Worm (Caenorhabditis elegans): ENCODE data around the gene ZK1236.9.
A peak's percentile ranks its signal among the peaks of the same experiment; 100 is the strongest.

Gene ZK1236.9

DNA sequence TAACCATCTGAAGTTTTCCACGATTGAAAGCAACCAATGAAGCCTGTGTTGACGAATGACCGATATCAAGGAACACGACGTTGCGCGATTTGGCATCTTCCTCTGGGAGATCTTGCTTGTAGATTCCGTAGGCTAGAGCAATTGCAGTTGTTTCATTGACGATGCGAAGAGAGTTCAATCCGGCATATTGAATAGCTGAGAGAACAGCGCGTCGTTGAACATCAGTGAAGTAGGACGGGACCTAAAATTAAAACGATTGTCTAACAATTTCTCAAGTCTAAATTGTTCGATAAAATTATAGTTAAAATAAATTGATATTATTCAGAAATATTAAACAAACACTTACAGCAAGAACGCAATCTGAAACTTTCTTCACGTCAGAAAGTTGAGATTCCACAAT is 11.1 kb upstream of the ZK1236.9 start:
- TF ChIP-seq W03F9.2 (tag; optimal IDR thresholded peaks at IDR 0.05) (no peak), dao-5 (tag; optimal IDR thresholded peaks at IDR 0.05) (no peak), him-1 (tag; optimal IDR thresholded peaks at IDR 0.05) (no peak)

DNA sequence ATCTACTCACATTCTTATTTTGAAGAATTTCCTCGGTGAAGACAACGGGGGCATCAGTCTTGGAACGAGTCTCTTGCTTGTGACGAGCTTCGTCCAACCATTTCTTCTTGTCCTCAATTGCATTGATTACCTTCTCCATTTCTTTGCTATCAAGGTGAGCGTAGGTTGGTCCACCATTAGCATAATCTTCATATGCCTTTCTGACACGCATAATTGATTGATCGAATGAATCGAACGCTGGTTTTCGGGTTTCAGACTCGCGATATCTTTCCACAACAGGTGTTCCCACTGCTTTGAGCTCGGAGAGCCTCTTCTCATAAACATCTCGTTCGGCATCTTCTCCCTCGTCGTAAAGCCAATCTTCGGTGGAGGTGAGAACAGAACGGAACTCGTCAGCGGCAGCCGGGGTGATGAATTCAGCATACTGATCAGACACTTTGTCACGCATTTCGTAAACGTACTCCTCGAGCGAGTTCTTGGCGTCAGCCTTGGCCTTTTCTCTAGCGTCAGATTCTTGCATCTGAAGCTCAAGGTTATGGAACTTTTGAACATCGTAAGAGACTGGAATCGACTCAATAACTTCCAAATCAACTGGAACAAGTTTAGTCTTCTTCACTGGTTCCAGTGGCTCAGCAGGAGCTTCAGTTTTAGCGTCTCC is 9.6 kb upstream of the ZK1236.9 start:
- TF ChIP-seq W03F9.2 (tag; optimal IDR thresholded peaks at IDR 0.05) (no peak), him-1 (tag; optimal IDR thresholded peaks at IDR 0.05) (no peak), dao-5 (tag; optimal IDR thresholded peaks at IDR 0.05) (no peak)

DNA sequence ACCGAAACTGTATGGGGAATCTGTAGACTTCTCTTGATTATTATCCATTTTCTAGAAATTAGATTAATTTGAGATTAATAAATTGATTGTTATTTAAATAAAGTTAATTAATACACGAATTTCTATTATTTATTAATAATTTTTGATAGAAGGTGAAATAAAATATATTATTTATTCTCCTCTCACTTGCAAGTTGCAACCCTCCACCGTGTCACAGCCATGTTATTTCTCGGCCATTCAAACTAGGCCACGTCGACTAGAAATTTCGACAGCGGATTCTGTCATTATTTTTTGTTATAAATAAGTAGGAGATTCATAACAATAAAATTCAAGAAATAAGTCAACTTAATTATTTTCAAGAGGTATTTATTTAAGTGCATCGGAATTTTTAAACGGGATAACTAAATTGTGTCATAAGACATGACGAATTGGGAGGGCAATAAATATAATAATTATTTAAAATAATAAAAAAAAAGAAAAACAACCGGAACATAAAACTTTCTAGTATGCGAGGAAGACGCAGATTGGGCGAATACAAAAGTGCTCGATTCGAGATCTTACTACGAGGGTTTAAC is 8.7 kb upstream of the ZK1236.9 start, which contains the start of gene ufbp-1:
Gene ufbp-1 (minus strand): TSS at position 51 of the 575 bp plus-strand sequence.
- TF ChIP-seq W03F9.2 (tag; optimal IDR thresholded peaks at IDR 0.05) (peak; percentile 91), him-1 (tag; optimal IDR thresholded peaks at IDR 0.05) (no peak)

DNA sequence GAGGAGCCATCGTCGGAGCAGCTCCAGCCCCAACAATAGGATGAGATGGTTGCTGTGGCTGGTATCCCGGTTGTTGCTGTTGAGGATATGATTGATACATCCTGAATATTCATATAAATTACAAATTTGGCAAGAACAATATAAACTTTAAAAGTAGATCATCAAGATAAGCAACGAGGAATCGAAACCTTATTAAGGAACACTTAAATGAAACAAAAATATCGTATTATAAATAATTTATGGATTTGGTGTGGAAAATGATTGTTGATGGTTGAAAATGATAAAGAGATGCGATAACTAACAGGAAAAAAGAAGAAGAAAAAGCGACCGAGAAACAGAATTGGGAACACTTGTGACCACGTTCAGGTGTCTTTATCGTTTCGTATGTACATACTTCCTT is 4.3 kb upstream of the ZK1236.9 start, which contains the start of gene pqn-96:
Gene pqn-96 (minus strand): TSS at position 101 of the 400 bp plus-strand sequence.
- TF ChIP-seq him-1 (tag; optimal IDR thresholded peaks at IDR 0.05), result no peak
- no peak for TF ChIP-seq W03F9.2 (tag; optimal IDR thresholded peaks at IDR 0.05)
- no peak for TF ChIP-seq dao-5 (tag; optimal IDR thresholded peaks at IDR 0.05)

DNA sequence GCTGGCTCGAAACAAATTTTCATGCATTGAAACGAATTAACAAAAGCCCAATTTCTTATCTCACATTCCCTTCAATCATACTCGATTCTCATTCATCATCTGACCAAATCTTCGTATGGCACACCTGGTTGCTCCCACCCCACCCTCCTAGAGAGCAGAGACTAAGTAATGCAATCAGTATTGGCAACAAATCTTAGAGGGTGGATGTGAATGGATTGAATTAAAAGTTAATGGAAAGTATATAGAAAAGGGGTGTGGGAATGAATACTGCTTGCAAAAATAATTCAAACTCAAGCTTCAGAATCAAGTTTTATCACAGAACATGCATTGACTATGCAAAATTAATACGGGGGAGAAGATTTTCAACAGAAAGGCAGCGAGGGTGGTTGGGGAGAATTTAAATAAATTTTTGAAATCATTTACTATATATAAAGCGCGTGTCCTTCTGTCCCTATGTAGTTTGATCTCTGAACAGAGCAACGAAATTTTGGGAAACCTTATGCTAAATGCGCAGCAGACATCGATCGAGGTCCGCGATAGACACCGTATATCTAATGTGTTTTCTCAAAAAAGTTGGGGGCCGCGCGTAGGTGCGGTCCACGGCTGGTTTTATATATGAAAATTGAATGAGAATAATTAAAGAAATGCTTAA is 2.9 kb upstream of the ZK1236.9 start:
- no peak for TF ChIP-seq him-1 (tag; optimal IDR thresholded peaks at IDR 0.05)
- no peak for TF ChIP-seq W03F9.2 (tag; optimal IDR thresholded peaks at IDR 0.05)
- no peak for TF ChIP-seq dao-5 (tag; optimal IDR thresholded peaks at IDR 0.05)

DNA sequence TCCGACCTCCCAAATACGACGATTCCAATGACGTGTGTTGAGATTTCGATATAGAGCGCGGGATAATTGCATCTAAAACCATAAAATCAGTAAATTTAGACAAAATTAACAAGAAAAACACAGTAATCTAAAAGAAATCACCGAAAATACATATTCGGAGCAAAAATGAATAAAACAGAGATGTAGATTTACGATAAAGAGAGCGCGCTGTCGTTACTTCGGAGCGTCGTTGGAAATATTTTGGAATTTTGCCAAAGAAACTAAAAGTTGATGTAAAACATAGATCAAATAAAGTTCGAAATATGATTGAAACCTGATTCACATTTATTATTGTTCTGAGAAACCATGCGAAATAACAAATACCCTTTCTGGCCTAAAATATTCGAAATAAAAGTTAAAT is 2.8 kb downstream of the ZK1236.9 start, which contains the start of gene ZK1236.5:
Gene ZK1236.5 (minus strand): TSS at position 72 of the 400 bp plus-strand sequence.
- TF ChIP-seq dao-5 (tag; optimal IDR thresholded peaks at IDR 0.05), result no peak
- no peak for TF ChIP-seq W03F9.2 (tag; optimal IDR thresholded peaks at IDR 0.05)
- no peak for TF ChIP-seq him-1 (tag; optimal IDR thresholded peaks at IDR 0.05)

DNA sequence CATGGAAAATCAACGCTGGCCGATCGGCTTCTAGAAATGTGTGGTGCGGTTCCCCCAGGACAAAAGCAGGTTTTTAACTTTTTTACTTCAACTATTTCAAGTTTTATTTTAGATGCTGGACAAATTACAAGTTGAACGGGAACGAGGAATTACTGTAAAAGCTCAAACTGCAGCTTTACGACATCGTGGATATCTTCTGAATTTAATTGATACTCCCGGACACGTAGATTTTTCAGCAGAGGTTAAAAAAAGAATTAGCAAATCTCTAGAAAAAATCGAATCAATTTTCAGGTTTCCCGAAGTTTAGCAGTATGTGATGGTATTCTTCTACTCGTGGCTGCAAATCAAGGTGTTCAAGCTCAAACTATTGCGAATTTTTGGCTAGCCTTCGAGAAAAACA is 5.5 kb downstream of the ZK1236.9 start:
- no peak for TF ChIP-seq W03F9.2 (tag; optimal IDR thresholded peaks at IDR 0.05)
- no peak for TF ChIP-seq dao-5 (tag; optimal IDR thresholded peaks at IDR 0.05)
- TF ChIP-seq him-1 (tag; optimal IDR thresholded peaks at IDR 0.05), result no peak

DNA sequence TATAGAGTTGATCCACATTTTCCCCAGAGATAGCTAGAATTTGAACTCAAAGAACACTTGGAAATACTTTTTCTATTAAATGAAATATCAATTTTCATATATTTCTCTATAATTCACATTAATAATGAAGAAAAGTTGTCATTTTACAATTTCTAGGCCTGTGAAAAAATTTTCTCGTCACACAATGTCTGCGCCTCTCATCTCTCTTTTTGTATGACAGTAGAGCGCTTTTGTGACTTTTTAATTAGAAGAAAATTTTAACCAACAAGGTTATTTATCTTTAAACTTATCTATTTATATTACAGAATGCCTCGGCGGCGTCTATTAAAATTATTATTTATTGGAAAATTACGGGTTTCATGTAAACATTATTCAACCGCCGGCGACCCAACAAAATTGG is 5.9 kb downstream of the ZK1236.9 start, which contains the start of gene ZK1236.1:
Gene ZK1236.1 (plus strand): TSS at position 263 of the 400 bp plus-strand sequence.
- no peak for TF ChIP-seq him-1 (tag; optimal IDR thresholded peaks at IDR 0.05)
- TF ChIP-seq dao-5 (tag; optimal IDR thresholded peaks at IDR 0.05), result no peak
- no peak for TF ChIP-seq W03F9.2 (tag; optimal IDR thresholded peaks at IDR 0.05)

DNA sequence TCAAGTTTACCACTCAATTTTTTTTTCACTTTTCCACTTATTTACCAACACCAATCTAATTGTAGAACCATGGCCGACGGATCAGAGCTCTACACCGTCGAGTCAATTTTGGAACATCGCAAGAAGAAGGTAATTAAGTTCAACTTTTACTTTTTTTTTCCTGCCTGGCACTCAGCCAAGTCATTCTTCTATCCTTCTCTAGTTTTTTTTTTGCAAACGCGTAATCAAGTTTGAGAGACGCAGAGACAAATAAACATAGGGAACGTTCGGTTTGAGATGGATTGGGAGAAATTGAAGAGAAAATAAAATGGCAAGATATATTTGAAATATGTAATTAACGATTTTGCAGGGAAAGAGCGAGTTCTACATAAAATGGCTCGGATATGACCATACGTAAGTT is 8.7 kb downstream of the ZK1236.9 start, which contains the start of gene cec-1:
Gene cec-1 (plus strand): TSS at position 63 of the 400 bp plus-strand sequence.
- TF ChIP-seq dao-5 (tag; optimal IDR thresholded peaks at IDR 0.05) (no peak), W03F9.2 (tag; optimal IDR thresholded peaks at IDR 0.05) (no peak), him-1 (tag; optimal IDR thresholded peaks at IDR 0.05) (no peak)

DNA sequence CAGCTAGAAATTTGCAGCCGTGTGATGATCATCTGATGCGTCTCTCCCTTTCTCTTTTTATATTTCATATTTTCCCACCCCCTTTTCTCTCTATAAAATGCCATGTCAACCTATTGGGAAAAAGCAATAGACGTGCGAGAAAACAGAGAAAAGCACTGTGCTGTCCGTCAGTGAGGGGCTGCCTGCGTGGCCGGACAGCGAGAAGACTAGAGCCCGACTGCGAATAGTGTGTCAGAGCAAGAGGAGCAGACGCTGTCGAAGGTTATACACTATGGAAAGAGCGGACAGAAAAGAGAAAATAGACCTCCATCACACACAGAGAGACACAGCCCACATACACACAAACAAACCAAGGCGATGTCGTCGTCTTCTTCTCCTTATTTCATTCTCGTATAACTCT is 9.9 kb downstream of the ZK1236.9 start:
- peak; percentile 56 for TF ChIP-seq dao-5 (tag; optimal IDR thresholded peaks at IDR 0.05)
- peak; percentile 61 for TF ChIP-seq him-1 (tag; optimal IDR thresholded peaks at IDR 0.05)
- TF ChIP-seq W03F9.2 (tag; optimal IDR thresholded peaks at IDR 0.05), result no peak

DNA sequence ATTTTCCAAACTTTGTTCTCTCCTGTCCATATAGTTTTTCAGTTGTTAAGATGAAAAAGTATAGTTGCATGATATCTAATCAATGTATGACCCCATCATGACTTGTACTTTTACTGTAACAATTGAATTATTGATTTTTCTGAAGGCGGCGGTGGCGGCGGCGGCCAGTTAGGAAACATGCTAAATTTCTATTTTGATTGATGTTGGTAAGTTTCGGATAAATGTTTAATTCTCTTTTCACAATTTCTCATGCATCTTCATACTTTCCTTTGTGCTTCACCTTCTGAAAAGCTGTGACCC is 17.1 kb downstream of the ZK1236.9 start, which contains the start of gene sor-1:
Gene sor-1 (plus strand): TSS at position 201 of the 300 bp plus-strand sequence.
- TF ChIP-seq him-1 (tag; optimal IDR thresholded peaks at IDR 0.05), result no peak
- no peak for TF ChIP-seq dao-5 (tag; optimal IDR thresholded peaks at IDR 0.05)
- no peak for TF ChIP-seq W03F9.2 (tag; optimal IDR thresholded peaks at IDR 0.05)

DNA sequence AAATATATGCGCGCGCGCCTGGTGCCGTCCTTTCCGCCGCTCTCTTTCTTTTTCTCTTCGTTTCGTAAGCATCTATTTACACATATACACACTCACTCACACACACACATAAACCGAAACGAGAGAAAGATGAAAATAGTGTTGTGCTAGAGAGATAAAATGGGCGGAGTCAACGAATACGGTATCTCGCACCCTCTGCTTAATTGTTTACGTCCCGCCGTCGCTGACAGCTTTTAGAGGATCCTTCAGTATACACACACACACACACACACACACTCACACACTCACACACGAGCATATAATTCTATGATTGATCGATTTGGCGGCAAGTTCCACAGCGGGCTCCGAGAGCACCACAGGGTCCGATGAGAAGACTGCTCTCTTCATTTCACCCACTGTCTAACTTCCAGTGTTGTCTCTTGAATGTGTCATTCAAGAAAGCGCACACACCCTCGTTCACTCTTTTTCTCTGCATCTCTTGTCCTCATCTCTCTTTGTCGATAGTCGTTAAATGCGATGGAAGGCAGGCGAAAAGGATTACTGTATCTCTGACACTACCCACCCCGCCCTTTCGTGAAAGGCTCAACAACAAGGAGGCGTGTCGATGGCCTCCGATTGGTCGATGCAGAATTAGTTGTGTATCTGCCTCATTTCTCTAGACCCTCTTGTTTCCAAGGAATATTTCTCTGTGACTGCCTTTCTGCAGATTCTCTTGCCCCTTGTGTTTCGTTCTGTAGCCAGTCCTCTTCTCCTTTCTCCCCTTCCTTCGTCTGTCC is 17.6 kb downstream of the ZK1236.9 start:
- peak; percentile 95 for TF ChIP-seq him-1 (tag; optimal IDR thresholded peaks at IDR 0.05)
- peak; percentile 78 for TF ChIP-seq W03F9.2 (tag; optimal IDR thresholded peaks at IDR 0.05)
- TF ChIP-seq dao-5 (tag; optimal IDR thresholded peaks at IDR 0.05), result peak; percentile 29

DNA sequence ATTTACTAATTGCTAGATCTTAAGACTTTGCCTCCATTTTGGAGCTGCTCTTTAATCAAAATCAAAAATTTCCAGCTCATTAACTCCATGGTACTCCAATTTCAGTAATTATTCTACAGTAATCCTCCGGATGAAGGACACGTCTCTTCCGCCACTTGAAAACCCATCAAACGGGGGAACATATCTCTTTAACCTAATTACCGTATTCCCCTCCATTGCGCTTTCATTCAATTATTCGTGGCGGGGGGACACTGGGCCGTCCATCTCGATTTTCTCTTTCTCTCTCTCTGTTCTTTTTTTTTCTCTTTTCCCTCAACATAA is 18.1 kb downstream of the ZK1236.9 start:
- TF ChIP-seq him-1 (tag; optimal IDR thresholded peaks at IDR 0.05) (no peak), dao-5 (tag; optimal IDR thresholded peaks at IDR 0.05) (no peak), W03F9.2 (tag; optimal IDR thresholded peaks at IDR 0.05) (no peak)
